Fruit fly (Drosophila melanogaster): ENCODE data around the gene elm.

elm gene

DNA sequence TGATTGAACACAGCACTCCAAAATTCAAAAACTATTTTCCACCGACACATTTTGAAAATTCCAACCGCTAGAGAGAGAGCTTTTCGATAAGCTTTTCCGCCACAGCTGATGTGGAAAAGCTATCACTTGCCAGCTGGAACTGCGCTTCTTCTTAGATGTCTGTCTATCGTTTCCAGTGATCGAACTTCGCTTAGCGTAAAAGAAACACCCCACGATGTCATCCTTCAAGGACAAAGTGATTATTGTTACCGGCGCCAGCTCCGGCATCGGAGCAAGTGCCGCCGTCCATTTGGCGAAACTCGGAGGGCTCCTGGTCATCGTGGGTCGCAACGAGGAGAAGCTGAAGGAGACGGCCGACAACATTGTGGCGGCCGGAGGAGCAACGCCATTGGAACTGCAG lies 22.5 kb downstream of the elm start, which contains the start of gene CG31549:
Gene CG31549 (plus strand): TSS at position 11 of the 400 bp plus-strand sequence.
- TF ChIP-seq Hnf4 (GFP tag; optimal IDR thresholded peaks at IDR 0.05) (no peak), brk (GFP tag; optimal IDR thresholded peaks at IDR 0.05) (no peak), dmrt93B (GFP tag; optimal IDR thresholded peaks at IDR 0.05) (no peak), Hr78 (GFP tag; optimal IDR thresholded peaks at IDR 0.05) (no peak), usp (GFP tag; optimal IDR thresholded peaks at IDR 0.05) (no peak), HLH106 (tag; optimal IDR thresholded peaks at IDR 0.05) (no peak), CG32264 (GFP tag; optimal IDR thresholded peaks at IDR 0.05) (no peak), lola (GFP tag; optimal IDR thresholded peaks at IDR 0.05) (no peak), woc (GFP tag; optimal IDR thresholded peaks at IDR 0.05) (no peak), foxo (GFP tag; optimal IDR thresholded peaks at IDR 0.05) (no peak), N (GFP tag; optimal IDR thresholded peaks at IDR 0.05) (no peak), GATAd (GFP tag; optimal IDR thresholded peaks at IDR 0.05) (no peak), psq (GFP tag; optimal IDR thresholded peaks at IDR 0.05) (no peak), Rel (GFP tag; optimal IDR thresholded peaks at IDR 0.05) (no peak), Rel (tag; optimal IDR thresholded peaks at IDR 0.05) (no peak), Vsx2 (GFP tag; optimal IDR thresholded peaks at IDR 0.05; ENCODE audit: partially characterized antibody) (no peak), Mio (GFP tag; optimal IDR thresholded peaks at IDR 0.05) (no peak), rgr (GFP tag; optimal IDR thresholded peaks at IDR 0.05) (no peak), br (GFP tag; optimal IDR thresholded peaks at IDR 0.05) (no peak), ey (GFP tag; optimal IDR thresholded peaks at IDR 0.05) (no peak)

DNA sequence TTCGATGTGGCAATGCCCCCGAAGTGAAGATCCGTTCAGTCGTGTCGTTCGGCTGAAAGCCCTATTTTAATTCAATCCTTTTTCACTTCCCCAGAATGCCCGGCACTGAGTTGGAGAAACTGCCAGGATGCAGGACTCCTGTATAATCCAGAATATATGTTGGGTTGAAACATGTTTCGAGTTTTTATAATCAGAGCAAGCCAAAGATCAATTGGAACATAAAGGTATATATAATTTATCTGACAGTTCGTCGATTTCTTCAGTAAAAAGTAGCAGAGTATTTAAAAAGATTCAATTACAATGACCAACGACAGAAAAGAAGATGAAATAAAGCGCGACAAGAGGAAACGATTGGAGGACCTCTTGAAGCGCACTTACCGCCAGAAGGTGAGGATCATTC lies 27.1 kb downstream of the elm start, which contains the start of gene CG31551:
Gene CG31551 (plus strand): TSS at position 301 of the 400 bp plus-strand sequence.
- TF ChIP-seq dsf (GFP tag; optimal IDR thresholded peaks at IDR 0.05; ENCODE audit: borderline replicate concordance): no peak
- no peak for TF ChIP-seq Dif (GFP tag; optimal IDR thresholded peaks at IDR 0.05; ENCODE audit: partially characterized antibody)
- no peak for TF ChIP-seq woc (GFP tag; optimal IDR thresholded peaks at IDR 0.05)
- TF ChIP-seq br (GFP tag; optimal IDR thresholded peaks at IDR 0.05): no peak
- no peak for TF ChIP-seq Myc (optimal IDR thresholded peaks at IDR 0.05)
- TF ChIP-seq sage (GFP tag; optimal IDR thresholded peaks at IDR 0.05): no peak
- TF ChIP-seq OdsH (GFP tag; optimal IDR thresholded peaks at IDR 0.05): no peak
- no peak for TF ChIP-seq Jra (GFP tag; optimal IDR thresholded peaks at IDR 0.05)
- no peak for TF ChIP-seq N (GFP tag; optimal IDR thresholded peaks at IDR 0.05)
- TF ChIP-seq usp (GFP tag; optimal IDR thresholded peaks at IDR 0.05): no peak
- TF ChIP-seq lola (GFP tag; optimal IDR thresholded peaks at IDR 0.05): no peak
- no peak for TF ChIP-seq Vsx2 (GFP tag; optimal IDR thresholded peaks at IDR 0.05; ENCODE audit: partially characterized antibody)
- no peak for TF ChIP-seq Mio (GFP tag; optimal IDR thresholded peaks at IDR 0.05)
- no peak for TF ChIP-seq Hr83 (GFP tag; optimal IDR thresholded peaks at IDR 0.05; ENCODE audit: poor library complexity, severe bottlenecking)

DNA sequence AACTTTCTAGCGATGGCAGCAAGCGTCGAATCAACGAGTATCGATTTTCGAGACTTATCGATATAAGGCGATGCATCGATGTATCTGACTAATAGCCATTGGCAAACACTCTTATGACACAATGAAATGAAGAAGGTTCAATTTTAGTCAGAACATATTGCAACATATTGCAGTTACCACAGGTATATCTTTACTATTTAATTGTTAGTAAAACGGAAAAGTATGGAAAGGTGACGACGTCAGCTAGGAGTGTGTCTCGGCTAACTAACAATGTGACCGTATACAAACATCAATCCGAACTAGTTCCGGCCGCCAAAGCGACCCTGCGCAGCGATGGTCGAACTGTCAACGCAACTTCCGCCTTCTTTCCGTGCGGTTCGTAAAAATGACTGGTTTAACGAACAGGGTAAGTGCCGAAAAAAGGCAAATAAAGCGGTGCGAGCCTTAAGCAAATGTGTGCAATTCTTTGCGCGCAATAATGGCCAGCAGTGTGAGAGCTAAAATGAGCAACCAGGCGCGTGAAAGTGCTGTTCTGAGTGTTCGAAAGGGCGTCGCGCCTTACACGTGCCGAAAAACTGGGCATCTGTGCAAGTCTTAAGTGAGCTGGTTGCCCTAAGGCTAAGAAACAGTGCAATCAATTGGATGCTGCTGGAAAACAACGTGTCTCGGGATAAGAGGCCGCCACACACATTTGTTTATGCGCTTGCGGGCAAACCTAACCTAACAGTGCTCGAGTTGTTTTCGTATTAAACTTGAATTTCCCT lies 30.4 kb downstream of the elm start, which contains the start of the genes Dph4, Spec2 and RpL13A:
Gene Dph4 (minus strand): TSS at position 11 of the 764 bp plus-strand sequence.
Gene Spec2 (minus strand): TSS at position 11 of the 764 bp plus-strand sequence.
Gene RpL13A (plus strand): TSS at position 360 of the 764 bp plus-strand sequence.
- TF ChIP-seq Dif (GFP tag; optimal IDR thresholded peaks at IDR 0.05; ENCODE audit: partially characterized antibody) (no peak), rgr (GFP tag; optimal IDR thresholded peaks at IDR 0.05) (peak; percentile 96), N (GFP tag; optimal IDR thresholded peaks at IDR 0.05) (no peak), jim (GFP tag; optimal IDR thresholded peaks at IDR 0.05) (no peak), psq (GFP tag; optimal IDR thresholded peaks at IDR 0.05) (peak; percentile 69), Rel (GFP tag; optimal IDR thresholded peaks at IDR 0.05) (no peak), Rel (tag; optimal IDR thresholded peaks at IDR 0.05) (peak; percentile 53), Jra (GFP tag; optimal IDR thresholded peaks at IDR 0.05) (peak; percentile 69), dmrt93B (GFP tag; optimal IDR thresholded peaks at IDR 0.05) (peak; percentile 94), Hnf4 (GFP tag; optimal IDR thresholded peaks at IDR 0.05) (no peak), HLH106 (tag; optimal IDR thresholded peaks at IDR 0.05) (peak; percentile 84), Myc (optimal IDR thresholded peaks at IDR 0.05) (peak; percentile 16), br (GFP tag; optimal IDR thresholded peaks at IDR 0.05) (peak; percentile 88), foxo (GFP tag; optimal IDR thresholded peaks at IDR 0.05) (peak; percentile 42 to 80), OdsH (GFP tag; optimal IDR thresholded peaks at IDR 0.05) (peak; percentile 84), CG9705 (GFP tag; optimal IDR thresholded peaks at IDR 0.05) (peak; percentile 96), pan (optimal IDR thresholded peaks at IDR 0.05) (no peak), dsf (GFP tag; optimal IDR thresholded peaks at IDR 0.05; ENCODE audit: borderline replicate concordance) (peak; percentile 76), CG32264 (GFP tag; optimal IDR thresholded peaks at IDR 0.05) (peak; percentile 69), Hr78 (GFP tag; optimal IDR thresholded peaks at IDR 0.05) (no peak), Mio (GFP tag; optimal IDR thresholded peaks at IDR 0.05) (peak; percentile 69), fru (GFP tag; optimal IDR thresholded peaks at IDR 0.05) (peak; percentile 87), Sp1 (GFP tag; optimal IDR thresholded peaks at IDR 0.05) (peak; percentile 93), CrebA (GFP tag; optimal IDR thresholded peaks at IDR 0.05; ENCODE audit: borderline replicate concordance) (no peak), woc (GFP tag; optimal IDR thresholded peaks at IDR 0.05) (no peak), Hr83 (GFP tag; optimal IDR thresholded peaks at IDR 0.05; ENCODE audit: poor library complexity, severe bottlenecking) (peak; percentile 96), Dfd (GFP tag; optimal IDR thresholded peaks at IDR 0.05) (no peak), sv (GFP tag; optimal IDR thresholded peaks at IDR 0.05) (peak; percentile 84), h (GFP tag; optimal IDR thresholded peaks at IDR 0.05) (peak; percentile 90), ey (GFP tag; optimal IDR thresholded peaks at IDR 0.05) (peak; percentile 61)

Data from whole organism, wandering third instar larva.